Fruit fly (Drosophila melanogaster) whole organism, prepupa: ENCODE measurements around the gene Uros1.
A peak's percentile ranks its signal among the peaks of the same experiment; 100 is the strongest.

Experiments
- Blimp-1 ChIP-seq: fragments of 200-800 bp; sonication (Bioruptor generic); optimal IDR thresholded peaks from 3 replicates; lab custom pipeline; 2017; ENCODE audit warnings: missing biosample characterization, missing genetic modification characterization, mild to moderate bottlenecking, moderate library complexity, missing genetic modification reagents
- CG10631 ChIP-seq: fragments of 200-800 bp; sonication (Bioruptor generic); optimal IDR thresholded peaks from 2 replicates; lab custom pipeline; 2016; ENCODE audit warnings: missing biosample characterization, missing genetic modification characterization
- CG10669 ChIP-seq: fragments of 200-800 bp; sonication (Bioruptor generic); optimal IDR thresholded peaks from 3 replicates; lab custom pipeline; 2018; ENCODE audit warnings: missing biosample characterization, mild to moderate bottlenecking, missing genetic modification characterization, moderate library complexity
- CG11294 ChIP-seq: fragments of 200-800 bp; sonication (Bioruptor generic); IDR thresholded peaks from 2 replicates; pipeline ENCODE4 v1.3.6; 2022; ENCODE audit warnings: missing biosample characterization, missing genetic modification characterization
- CG11762 ChIP-seq: fragments of 200-800 bp; sonication (Bioruptor generic); optimal IDR thresholded peaks from 3 replicates; lab custom pipeline; 2016; ENCODE audit warnings: missing biosample characterization, missing genetic modification characterization; ENCODE audit not compliant: insufficient read depth
- CG11902 ChIP-seq: fragments of 200-800 bp; sonication (Bioruptor generic); optimal IDR thresholded peaks from 3 replicates; lab custom pipeline; 2016; ENCODE audit warnings: missing biosample characterization, missing genetic modification characterization
- CG15336 ChIP-seq: fragments of 200-800 bp; sonication (Bioruptor generic); IDR thresholded peaks from 2 replicates; pipeline ENCODE4 v1.3.6; 2022; ENCODE audit warnings: missing biosample characterization, missing genetic modification characterization
- CG1621 ChIP-seq: fragments of 200-800 bp; sonication (Bioruptor generic); optimal IDR thresholded peaks from 3 replicates; lab custom pipeline; 2018; ENCODE audit warnings: missing biosample characterization, mild to moderate bottlenecking, missing genetic modification characterization
- CG16779 ChIP-seq: fragments of 200-800 bp; sonication (Bioruptor generic); optimal IDR thresholded peaks from 3 replicates; lab custom pipeline; 2017; ENCODE audit warnings: missing biosample characterization, mild to moderate bottlenecking, missing genetic modification characterization
- CG3032 ChIP-seq: fragments of 200-800 bp; optimal IDR thresholded peaks from 2 replicates; lab custom pipeline; 2019; ENCODE audit warnings: missing biosample characterization, mild to moderate bottlenecking, missing genetic modification characterization, moderate library complexity
- CG31627 ChIP-seq: fragments of 200-800 bp; sonication (Bioruptor generic); optimal IDR thresholded peaks from 3 replicates; lab custom pipeline; 2016; ENCODE audit warnings: missing biosample characterization, missing genetic modification characterization
- CG32006 ChIP-seq: fragments of 200-800 bp; sonication (Bioruptor generic); optimal IDR thresholded peaks from 3 replicates; lab custom pipeline; 2017; ENCODE audit warnings: missing biosample characterization, mild to moderate bottlenecking, missing genetic modification characterization
- CG34406 ChIP-seq: fragments of 200-800 bp; sonication (Bioruptor generic); optimal IDR thresholded peaks from 3 replicates; lab custom pipeline; 2016; ENCODE audit warnings: missing biosample characterization, missing genetic modification characterization
- CG3919 ChIP-seq: fragments of 200-800 bp; sonication (Bioruptor generic); optimal IDR thresholded peaks from 3 replicates; lab custom pipeline; 2016; ENCODE audit warnings: missing biosample characterization, missing genetic modification characterization
- CG4318 ChIP-seq: fragments of 200-800 bp; sonication (Bioruptor generic); optimal IDR thresholded peaks from 3 replicates; lab custom pipeline; 2017; ENCODE audit warnings: missing biosample characterization, mild to moderate bottlenecking, missing genetic modification characterization
- CG6276 ChIP-seq: fragments of 200-800 bp; sonication (Bioruptor generic); optimal IDR thresholded peaks from 2 replicates; lab custom pipeline; 2017; ENCODE audit warnings: missing biosample characterization, mild to moderate bottlenecking, missing genetic modification characterization
- CG6792 ChIP-seq: fragments of 200-800 bp; sonication (Bioruptor generic); optimal IDR thresholded peaks from 3 replicates; lab custom pipeline; 2016; ENCODE audit warnings: missing biosample characterization, missing genetic modification characterization
- CG6808 ChIP-seq: fragments of 200-800 bp; sonication (Bioruptor generic); optimal IDR thresholded peaks from 3 replicates; lab custom pipeline; 2017; ENCODE audit warnings: missing biosample characterization, missing genetic modification characterization, mild to moderate bottlenecking, moderate library complexity, missing genetic modification reagents
- CG8119 ChIP-seq: fragments of 200-800 bp; sonication (Bioruptor generic); IDR thresholded peaks from 3 replicates; pipeline ENCODE4 v1.3.6; 2022; ENCODE audit warnings: missing biosample characterization, missing genetic modification characterization
- CG8319 ChIP-seq: fragments of 200-800 bp; sonication (Bioruptor generic); optimal IDR thresholded peaks from 3 replicates; lab custom pipeline; 2016; ENCODE audit warnings: missing biosample characterization, missing genetic modification characterization
- CG8632 ChIP-seq: fragments of 200-800 bp; sonication (Bioruptor generic); optimal IDR thresholded peaks from 3 replicates; lab custom pipeline; 2016; ENCODE audit warnings: missing biosample characterization, missing genetic modification characterization
- Eip78C ChIP-seq: fragments of 200-800 bp; sonication (Bioruptor generic); peaks from one replicate; lab custom pipeline; 2016; ENCODE audit warnings: missing biosample characterization, missing genetic modification characterization
- Eip93F ChIP-seq: fragments of 200-800 bp; sonication (Bioruptor generic); optimal IDR thresholded peaks from 2 replicates; lab custom pipeline; 2016; ENCODE audit warnings: missing biosample characterization, mild to moderate bottlenecking, missing genetic modification characterization
- Ets21C ChIP-seq: fragments of 200-800 bp; sonication (Bioruptor generic); optimal IDR thresholded peaks from 3 replicates; lab custom pipeline; 2016; ENCODE audit warnings: missing biosample characterization, missing genetic modification characterization
- Gug ChIP-seq: fragments of 200-800 bp; sonication (Bioruptor generic); IDR thresholded peaks from 2 replicates; pipeline ENCODE4 v1.3.6; 2022; ENCODE audit warnings: missing biosample characterization, missing genetic modification characterization
- Hr39 ChIP-seq: fragments of 200-800 bp; sonication (Bioruptor generic); optimal IDR thresholded peaks from 2 replicates; lab custom pipeline; 2016; ENCODE audit warnings: missing biosample characterization, missing genetic modification characterization
- Hr4 ChIP-seq: fragments of 200-800 bp; sonication (Bioruptor generic); optimal IDR thresholded peaks from 3 replicates; lab custom pipeline; 2016; ENCODE audit warnings: missing biosample characterization, missing genetic modification characterization
- Lpt ChIP-seq: fragments of 200-800 bp; sonication (Bioruptor generic); optimal IDR thresholded peaks from 3 replicates; lab custom pipeline; 2016; ENCODE audit warnings: missing biosample characterization, missing genetic modification characterization
- OdsH ChIP-seq: fragments of 200-800 bp; sonication (Bioruptor generic); optimal IDR thresholded peaks from 3 replicates; lab custom pipeline; 2016; ENCODE audit warnings: missing biosample characterization, missing genetic modification characterization
- Sox14 ChIP-seq: fragments of 200-800 bp; sonication (Bioruptor generic); optimal IDR thresholded peaks from 3 replicates; lab custom pipeline; 2016; ENCODE audit warnings: missing biosample characterization, missing genetic modification characterization
- Sox15 ChIP-seq: fragments of 200-800 bp; sonication (Bioruptor generic); optimal IDR thresholded peaks from 3 replicates; lab custom pipeline; 2016; ENCODE audit warnings: missing biosample characterization, missing genetic modification characterization
- achi ChIP-seq: fragments of 200-800 bp; sonication (Bioruptor generic); optimal IDR thresholded peaks from 3 replicates; lab custom pipeline; 2016; ENCODE audit warnings: missing biosample characterization, missing genetic modification characterization
- acj6 ChIP-seq: fragments of 200-800 bp; sonication (Bioruptor generic); optimal IDR thresholded peaks from 3 replicates; lab custom pipeline; 2016; ENCODE audit warnings: missing biosample characterization, missing genetic modification characterization
- dac ChIP-seq: fragments of 200-800 bp; sonication (Bioruptor generic); optimal IDR thresholded peaks from 2 replicates; lab custom pipeline; 2017; ENCODE audit warnings: missing biosample characterization, mild to moderate bottlenecking, missing genetic modification characterization
- esn ChIP-seq: fragments of 200-800 bp; sonication (Bioruptor generic); optimal IDR thresholded peaks from 2 replicates; lab custom pipeline; 2016; ENCODE audit warnings: missing biosample characterization, mild to moderate bottlenecking, missing genetic modification characterization, moderate library complexity
- fd59A ChIP-seq: fragments of 200-800 bp; sonication (Bioruptor generic); optimal IDR thresholded peaks from 2 replicates; lab custom pipeline; 2017; ENCODE audit warnings: missing biosample characterization, mild to moderate bottlenecking, missing genetic modification characterization, missing genetic modification reagents
- fd85E ChIP-seq: fragments of 200-800 bp; sonication (Bioruptor generic); optimal IDR thresholded peaks from 3 replicates; lab custom pipeline; 2016; ENCODE audit warnings: missing biosample characterization, missing genetic modification characterization
- lz ChIP-seq: fragments of 200-800 bp; sonication (Bioruptor generic); optimal IDR thresholded peaks from 3 replicates; lab custom pipeline; 2016; ENCODE audit warnings: missing biosample characterization, missing genetic modification characterization
- pdm3 ChIP-seq: fragments of 200-800 bp; sonication (Bioruptor generic); optimal IDR thresholded peaks from 3 replicates; lab custom pipeline; 2016; ENCODE audit warnings: missing biosample characterization, missing genetic modification characterization
- spab ChIP-seq: fragments of 200-800 bp; sonication (Bioruptor generic); optimal IDR thresholded peaks from 2 replicates; lab custom pipeline; 2017; ENCODE audit warnings: missing biosample characterization, mild to moderate bottlenecking, missing genetic modification characterization, missing genetic modification reagents
- ss ChIP-seq, 2 experiments: fragments of 200-800 bp; sonication (Bioruptor generic); optimal IDR thresholded peaks; 2 replicates in 1 of 2; 3 replicates in 1 of 2; lab custom pipeline; 2017 to 2018; ENCODE audit warnings: mild to moderate bottlenecking in 2 of 2, missing biosample characterization in 2 of 2, missing genetic modification characterization in 2 of 2, moderate library complexity in 1 of 2
- svp ChIP-seq: fragments of 200-800 bp; sonication (Bioruptor generic); peaks from one replicate; lab custom pipeline; 2016; ENCODE audit warnings: missing biosample characterization, missing genetic modification characterization
- topi ChIP-seq: fragments of 200-800 bp; sonication (Bioruptor generic); optimal IDR thresholded peaks from 3 replicates; lab custom pipeline; 2016; ENCODE audit warnings: missing biosample characterization, missing genetic modification characterization
- vri ChIP-seq: fragments of 200-800 bp; sonication (Bioruptor generic); optimal IDR thresholded peaks from 3 replicates; lab custom pipeline; 2016; ENCODE audit warnings: missing biosample characterization, mild to moderate bottlenecking, missing genetic modification characterization

Gene Uros1

DNA sequence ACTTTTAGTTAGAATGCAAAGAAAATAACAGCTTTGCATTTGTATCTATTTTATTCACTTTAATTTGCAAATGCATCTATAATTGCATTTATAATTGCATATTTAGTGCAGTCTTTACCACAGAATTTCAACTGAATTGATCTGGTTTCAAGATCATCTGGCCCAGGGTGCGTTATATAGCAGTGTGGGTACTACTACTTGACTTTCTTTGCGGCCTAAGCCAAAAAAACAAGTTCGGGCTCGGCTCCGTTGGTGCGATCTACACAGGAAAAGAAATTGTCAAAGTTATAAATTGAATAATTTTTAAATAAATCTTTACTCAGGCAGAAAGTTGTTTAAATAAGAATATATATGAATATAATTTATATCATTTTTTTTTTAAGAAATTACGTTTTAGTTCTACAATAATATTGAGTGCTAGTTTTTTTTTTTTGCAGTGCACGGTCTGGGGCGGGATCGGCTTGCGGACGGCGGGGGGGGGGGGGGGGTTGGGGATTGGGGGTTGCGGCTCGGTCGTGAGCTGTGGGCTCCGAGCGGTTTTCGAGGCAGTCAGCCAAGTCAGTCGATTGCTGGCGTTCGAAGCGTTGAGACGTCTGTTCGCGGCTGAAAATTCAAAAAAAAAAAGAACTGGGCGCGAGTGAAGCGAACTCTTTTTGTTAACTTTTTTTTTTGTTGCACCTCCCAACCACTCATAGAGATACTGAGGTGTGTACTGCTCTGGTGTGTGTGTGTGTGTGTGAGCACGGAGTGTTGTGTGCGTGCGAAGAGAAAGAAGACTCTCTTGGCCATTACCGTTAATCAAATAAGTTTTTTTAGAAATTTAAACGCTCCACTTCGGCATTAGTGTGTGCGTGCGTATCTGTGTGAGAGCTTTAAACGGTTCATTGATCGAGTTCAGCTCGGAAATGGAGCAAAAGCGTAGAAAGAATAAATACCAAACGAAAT is 36.2 kb downstream of the Uros1 start (continued):
- peak; percentile 70 for TF ChIP-seq CG31627 (GFP tag; lab: Kevin White, UChicago)
- no peak for TF ChIP-seq fd85E (GFP tag; lab: Kevin White, UChicago)
- TF ChIP-seq Blimp-1 = peak; percentile 64
- peak; percentile 8 for TF ChIP-seq CG11762
- peak; percentile 89 for TF ChIP-seq CG8119 (GFP tag; lab: Robert Waterston, UW)
- TF ChIP-seq fd59A (GFP tag; lab: Kevin White, UChicago) = peak; percentile 53
- peak; percentile 80 for TF ChIP-seq spab (GFP tag; lab: Kevin White, UChicago)
- peak; percentile 60 for TF ChIP-seq Hr4
- peak; percentile 54 for TF ChIP-seq vri (GFP tag; lab: Kevin White, UChicago)
- TF ChIP-seq Sox14 (GFP tag; lab: Kevin White, UChicago) = peak; percentile 57
- TF ChIP-seq Sox15 (GFP tag; lab: Kevin White, UChicago) = peak; percentile 59
- TF ChIP-seq CG32006 (GFP tag; lab: Kevin White, UChicago) = peak; percentile 88
- TF ChIP-seq Lpt (GFP tag; lab: Kevin White, UChicago) = peak; percentile 84
- peak; percentile 64 for TF ChIP-seq CG11902 (GFP tag; lab: Kevin White, UChicago)
- TF ChIP-seq achi (GFP tag; lab: Kevin White, UChicago) = peak; percentile 86
- TF ChIP-seq topi (GFP tag; lab: Kevin White, UChicago) = peak; percentile 77
- TF ChIP-seq CG4318 (GFP tag; lab: Kevin White, UChicago) = peak; percentile 69
- TF ChIP-seq CG10669 (GFP tag; lab: Kevin White, UChicago) = peak; percentile 69
- TF ChIP-seq CG8632 (GFP tag; lab: Kevin White, UChicago) = peak; percentile 88
- TF ChIP-seq CG6276 (GFP tag; lab: Kevin White, UChicago) = peak; percentile 82
- TF ChIP-seq pdm3 (GFP tag; lab: Kevin White, UChicago) = peak; percentile 77
- TF ChIP-seq Gug = peak; percentile 76
- peak; percentile 82 for TF ChIP-seq esn (GFP tag; lab: Kevin White, UChicago)
- peak; percentile 79 for TF ChIP-seq CG16779
- peak; percentile 86 for TF ChIP-seq CG10631 (GFP tag; lab: Kevin White, UChicago)
- peak; percentile 84 for TF ChIP-seq lz
- TF ChIP-seq CG6792 = peak; percentile 77
- TF ChIP-seq dac (GFP tag; lab: Kevin White, UChicago) = peak; percentile 71
- peak; percentile 90 to 94 for TF ChIP-seq ss (GFP tag; optimal IDR thresholded peaks at IDR 0.05; lab: Kevin White, UChicago)
- peak; percentile 87 for TF ChIP-seq CG34406 (GFP tag; lab: Kevin White, UChicago)
- TF ChIP-seq svp (GFP tag; lab: Kevin White, UChicago) = peak; percentile 82
- peak; percentile 93 for TF ChIP-seq Eip78C (GFP tag; lab: Kevin White, UChicago)
- TF ChIP-seq OdsH (GFP tag; lab: Kevin White, UChicago) = peak; percentile 73
- peak; percentile 84 for TF ChIP-seq CG15336 (GFP tag; lab: Robert Waterston, UW)
- TF ChIP-seq CG1621 (tag; lab: Kevin White, UChicago) = peak; percentile 71
- peak; percentile 56 for TF ChIP-seq CG8319 (GFP tag; lab: Kevin White, UChicago)

DNA sequence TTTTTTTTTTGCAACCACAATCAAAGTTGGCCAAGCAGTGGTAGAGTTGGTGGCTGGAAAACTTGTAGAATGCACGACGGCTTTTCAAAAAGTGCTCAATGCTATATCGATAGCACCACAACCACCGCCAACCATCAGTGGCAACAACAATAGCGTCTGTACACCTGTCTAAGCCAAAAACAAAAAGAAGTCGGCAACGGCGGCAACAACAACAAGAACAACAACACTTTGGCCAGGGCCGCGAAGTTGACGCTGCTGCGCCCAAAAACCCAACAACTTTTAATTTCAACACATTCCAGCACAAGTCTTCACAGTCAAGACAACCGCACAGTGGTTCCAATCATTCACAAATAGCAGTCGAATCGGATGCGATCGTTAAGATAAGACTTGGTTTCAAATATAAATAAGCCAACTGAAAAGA is 36.9 kb downstream of the Uros1 start:
- TF ChIP-seq achi (GFP tag; lab: Kevin White, UChicago) = no peak
- no peak for TF ChIP-seq Eip93F (GFP tag; lab: Kevin White, UChicago)
- no peak for TF ChIP-seq vri (GFP tag; lab: Kevin White, UChicago)
- no peak for TF ChIP-seq CG4318 (GFP tag; lab: Kevin White, UChicago)
- no peak for TF ChIP-seq Hr4
- no peak for TF ChIP-seq CG6808 (GFP tag; lab: Kevin White, UChicago)
- no peak for TF ChIP-seq Ets21C
- no peak for TF ChIP-seq CG3032
- no peak for TF ChIP-seq CG11294
- no peak for TF ChIP-seq spab (GFP tag; lab: Kevin White, UChicago)
- no peak for TF ChIP-seq CG6276 (GFP tag; lab: Kevin White, UChicago)
- no peak for TF ChIP-seq Hr39 (GFP tag; lab: Kevin White, UChicago)
- TF ChIP-seq CG3919 = no peak
- no peak for TF ChIP-seq Eip78C (GFP tag; lab: Kevin White, UChicago)
- TF ChIP-seq topi (GFP tag; lab: Kevin White, UChicago) = no peak
- TF ChIP-seq acj6 (GFP tag; lab: Kevin White, UChicago) = no peak
- TF ChIP-seq esn (GFP tag; lab: Kevin White, UChicago) = no peak
